Fruit fly (Drosophila melanogaster): ENCODE measurements around the gene sip2.
A peak's percentile ranks its signal among the peaks of the same experiment; 100 is the strongest.

The sip2 gene

DNA sequence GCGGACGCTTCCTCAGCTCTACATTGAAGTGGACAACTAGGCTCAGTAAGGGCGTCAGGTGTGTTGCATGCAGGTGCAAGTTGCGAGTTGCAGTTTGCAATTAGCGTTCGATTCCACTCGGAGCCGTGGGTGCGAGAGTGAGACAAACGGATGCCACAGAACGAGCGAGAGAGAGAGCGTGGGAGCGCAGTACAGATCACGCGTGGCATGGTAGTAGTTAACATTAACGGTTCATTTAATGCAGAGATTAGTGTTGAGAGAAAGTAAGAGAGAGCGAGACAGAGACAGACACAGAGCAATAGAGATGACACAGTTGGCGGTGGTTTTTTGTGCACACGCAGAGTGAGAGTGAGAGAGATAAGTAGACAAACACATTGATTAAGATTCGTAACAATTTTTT lies 24.2 kb downstream of the sip2 start:
- TF ChIP-seq Snoo (tag; optimal IDR thresholded peaks at IDR 0.05) (no peak), CG32121 (GFP tag; IDR thresholded peaks at IDR 0.05) (peak; percentile 7; the same call in 1 of the 2 replicates)

DNA sequence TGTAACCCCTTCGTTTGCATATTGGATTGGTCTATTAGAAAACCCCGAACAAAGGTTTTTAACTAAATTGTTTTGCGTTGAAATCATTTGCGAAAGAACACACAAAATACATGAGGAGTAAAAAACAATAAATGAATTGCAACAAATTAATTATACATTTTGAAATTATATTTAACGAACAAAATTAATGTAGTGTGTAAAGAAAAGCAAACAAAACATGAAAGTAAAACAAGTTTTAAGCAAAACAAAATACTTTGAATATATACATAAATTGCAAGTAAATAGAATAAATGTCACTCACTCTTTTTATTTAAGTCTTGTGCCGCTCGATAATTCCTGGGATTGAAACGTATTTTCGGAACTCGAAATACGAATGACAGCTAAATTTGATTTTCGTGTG lies 32.1 kb downstream of the sip2 start, which contains the start of gene CG43232:
CG43232 (plus strand) TSS at position 301 of the 400 bp plus-strand sequence.
- TF ChIP-seq CG14655 (GFP tag; optimal IDR thresholded peaks at IDR 0.05) (no peak), CG32121 (GFP tag; IDR thresholded peaks at IDR 0.05) (no peak), Snoo (tag; optimal IDR thresholded peaks at IDR 0.05) (no peak)

DNA sequence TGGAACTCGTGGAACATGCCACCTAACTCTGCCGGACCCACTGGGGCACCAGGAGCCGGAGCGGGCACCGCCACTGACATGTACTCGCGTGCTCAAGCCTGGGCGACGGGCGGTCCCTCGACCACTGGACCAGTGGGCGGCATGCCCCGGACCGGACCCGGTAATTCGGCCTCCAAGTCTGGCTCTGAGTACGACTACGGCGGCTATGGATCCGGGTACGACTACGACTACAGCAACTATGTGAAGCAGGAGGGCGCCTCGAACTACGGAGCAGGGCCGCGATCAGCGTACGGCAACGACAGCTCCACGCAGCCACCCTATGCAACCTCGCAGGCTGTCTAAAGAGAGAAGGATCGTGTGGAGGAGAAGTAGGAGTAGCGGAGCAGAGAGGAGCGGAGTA lies 38.8 kb downstream of the sip2 start:
- TF ChIP-seq CG4496 (GFP tag; IDR thresholded peaks at IDR 0.05) (no peak), CG8159 (tag; optimal IDR thresholded peaks at IDR 0.05) (no peak), CG17806 (tag; optimal IDR thresholded peaks at IDR 0.05) (no peak), CG14655 (GFP tag; optimal IDR thresholded peaks at IDR 0.05) (no peak), Snoo (tag; optimal IDR thresholded peaks at IDR 0.05) (no peak), gl (tag; optimal IDR thresholded peaks at IDR 0.05) (no peak), D1 (tag; optimal IDR thresholded peaks at IDR 0.05) (no peak)

DNA sequence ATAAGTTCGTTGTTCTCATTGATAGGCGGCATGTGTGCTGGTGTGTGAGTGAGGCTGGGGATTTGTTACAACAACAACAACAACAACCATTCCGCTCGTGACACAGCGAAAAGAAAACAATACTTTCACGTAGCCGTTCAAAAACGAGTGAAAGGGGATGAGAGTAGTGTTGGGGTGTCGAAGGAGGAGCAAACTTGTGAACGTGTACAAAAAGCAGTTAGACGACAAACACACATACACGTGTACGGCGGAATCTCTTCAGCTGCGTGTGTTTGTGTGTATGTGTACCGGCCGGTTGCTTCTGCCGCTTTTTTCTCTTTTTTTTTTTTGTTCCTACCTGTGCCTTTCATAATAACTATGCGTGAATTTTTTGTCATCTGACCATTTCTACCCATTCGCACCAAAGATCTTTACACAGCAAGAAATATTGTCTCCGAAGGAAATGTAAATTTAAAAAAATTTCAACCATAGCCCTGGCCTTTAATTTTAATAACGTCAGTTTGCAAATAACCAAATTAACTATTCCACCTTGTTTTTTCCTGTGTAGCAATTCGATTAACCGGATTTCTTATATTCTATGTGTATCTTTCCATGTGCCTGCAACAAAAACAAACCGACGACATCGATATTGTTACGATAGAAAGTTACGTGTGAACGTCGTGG lies 41.7 kb downstream of the sip2 start:
- peak; percentile 88 for TF ChIP-seq CG8301 (tag; optimal IDR thresholded peaks at IDR 0.05)
- TF ChIP-seq CG15710 (tag; optimal IDR thresholded peaks at IDR 0.05) = peak; percentile 74
- TF ChIP-seq rn (GFP tag; IDR thresholded peaks at IDR 0.05) = no peak; the same call in 1 of the 2 replicates
- no peak; the same call in 1 of the 2 replicates for TF ChIP-seq CG12605 (GFP tag; IDR thresholded peaks at IDR 0.05)
- peak; percentile 39 for TF ChIP-seq gl (tag; optimal IDR thresholded peaks at IDR 0.05)
- peak; percentile 87 for TF ChIP-seq Pif1B (GFP tag; optimal IDR thresholded peaks at IDR 0.05)
- TF ChIP-seq CG9948 (tag; optimal IDR thresholded peaks at IDR 0.05) = peak; percentile 80
- TF ChIP-seq D1 (tag; optimal IDR thresholded peaks at IDR 0.05) = no peak
- peak; percentile 82 for TF ChIP-seq CG34367 (tag; optimal IDR thresholded peaks at IDR 0.05)
- TF ChIP-seq Pif1A (GFP tag; optimal IDR thresholded peaks at IDR 0.05) = peak; percentile 85
- peak; percentile 91; the same call in 1 of the 3 replicates for TF ChIP-seq CG4496 (GFP tag; IDR thresholded peaks at IDR 0.05)
- peak; percentile 90 for TF ChIP-seq Ets98B (GFP tag; IDR thresholded peaks at IDR 0.05)
- peak; percentile 49 for TF ChIP-seq Snoo (tag; optimal IDR thresholded peaks at IDR 0.05)
- TF ChIP-seq CG14655 (GFP tag; optimal IDR thresholded peaks at IDR 0.05) = no peak
- peak; percentile 83 for TF ChIP-seq CG17806 (tag; optimal IDR thresholded peaks at IDR 0.05)
- peak; percentile 82 for TF ChIP-seq CG8159 (tag; optimal IDR thresholded peaks at IDR 0.05)
- TF ChIP-seq CG32121 (GFP tag; IDR thresholded peaks at IDR 0.05) = peak; percentile 81
- TF ChIP-seq EcR (GFP tag; optimal IDR thresholded peaks at IDR 0.05) = peak; percentile 81

DNA sequence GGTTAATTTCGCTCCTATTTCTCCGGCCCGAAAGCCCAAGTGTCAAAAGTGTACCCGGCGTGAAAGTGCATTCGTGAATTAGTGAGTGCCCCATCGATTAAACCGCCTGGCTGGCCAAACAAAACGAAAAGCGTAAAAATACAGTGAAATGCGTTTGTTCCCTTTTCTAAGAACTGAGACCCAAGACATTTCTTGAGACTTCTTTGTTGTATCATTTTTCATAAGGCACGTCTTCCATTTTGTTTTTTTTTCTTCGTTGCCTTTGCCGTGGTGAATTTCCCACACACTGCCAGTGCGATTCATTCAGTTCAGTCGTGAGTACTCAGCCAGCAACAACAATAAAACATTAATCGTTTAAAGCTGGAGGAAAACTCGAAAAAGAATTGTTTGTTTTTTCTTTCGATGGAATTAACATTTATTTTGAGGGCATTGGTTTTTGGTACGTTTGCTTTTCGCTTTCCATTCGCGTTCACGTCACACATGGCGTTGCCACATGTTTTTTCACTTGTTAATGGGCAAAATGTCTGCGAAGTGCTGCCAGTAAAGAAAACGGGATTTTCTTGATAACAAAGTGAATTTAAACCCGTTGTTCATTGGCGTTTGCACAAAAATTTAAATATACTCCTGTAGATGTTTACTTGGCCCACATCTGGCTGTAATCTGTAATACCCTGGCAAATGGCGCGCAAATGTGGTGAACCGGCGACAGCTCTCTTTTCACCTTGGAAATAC lies 42.3 kb downstream of the sip2 start:
- TF ChIP-seq CG9948 (tag; optimal IDR thresholded peaks at IDR 0.05) (no peak), CG8159 (tag; optimal IDR thresholded peaks at IDR 0.05) (peak; percentile 29), EcR (GFP tag; optimal IDR thresholded peaks at IDR 0.05) (peak; percentile 96), CG10348 (GFP tag; IDR thresholded peaks at IDR 0.05) (no peak), CG17806 (tag; optimal IDR thresholded peaks at IDR 0.05) (no peak), fd96Ca (GFP tag; IDR thresholded peaks at IDR 0.05) (no peak), gl (tag; optimal IDR thresholded peaks at IDR 0.05) (peak; percentile 10), CG12605 (GFP tag; IDR thresholded peaks at IDR 0.05) (peak; percentile 48; the same call in 1 of the 2 replicates), CG14655 (GFP tag; optimal IDR thresholded peaks at IDR 0.05) (no peak), Snoo (tag; optimal IDR thresholded peaks at IDR 0.05) (no peak), Pif1A (GFP tag; optimal IDR thresholded peaks at IDR 0.05) (no peak), CG8301 (tag; optimal IDR thresholded peaks at IDR 0.05) (peak; percentile 14), CG34367 (tag; optimal IDR thresholded peaks at IDR 0.05) (no peak), D1 (tag; optimal IDR thresholded peaks at IDR 0.05) (no peak), CG32121 (GFP tag; IDR thresholded peaks at IDR 0.05) (no peak), rn (GFP tag; IDR thresholded peaks at IDR 0.05) (no peak), CG4496 (GFP tag; IDR thresholded peaks at IDR 0.05) (0 out of 3 replicates have a peak, but pooled peaks have one; percentile 18), Pif1B (GFP tag; optimal IDR thresholded peaks at IDR 0.05) (peak; percentile 3), CG13204 (GFP tag; optimal IDR thresholded peaks at IDR 0.05) (no peak), CG15710 (tag; optimal IDR thresholded peaks at IDR 0.05) (no peak), Ets98B (GFP tag; IDR thresholded peaks at IDR 0.05) (no peak)

DNA sequence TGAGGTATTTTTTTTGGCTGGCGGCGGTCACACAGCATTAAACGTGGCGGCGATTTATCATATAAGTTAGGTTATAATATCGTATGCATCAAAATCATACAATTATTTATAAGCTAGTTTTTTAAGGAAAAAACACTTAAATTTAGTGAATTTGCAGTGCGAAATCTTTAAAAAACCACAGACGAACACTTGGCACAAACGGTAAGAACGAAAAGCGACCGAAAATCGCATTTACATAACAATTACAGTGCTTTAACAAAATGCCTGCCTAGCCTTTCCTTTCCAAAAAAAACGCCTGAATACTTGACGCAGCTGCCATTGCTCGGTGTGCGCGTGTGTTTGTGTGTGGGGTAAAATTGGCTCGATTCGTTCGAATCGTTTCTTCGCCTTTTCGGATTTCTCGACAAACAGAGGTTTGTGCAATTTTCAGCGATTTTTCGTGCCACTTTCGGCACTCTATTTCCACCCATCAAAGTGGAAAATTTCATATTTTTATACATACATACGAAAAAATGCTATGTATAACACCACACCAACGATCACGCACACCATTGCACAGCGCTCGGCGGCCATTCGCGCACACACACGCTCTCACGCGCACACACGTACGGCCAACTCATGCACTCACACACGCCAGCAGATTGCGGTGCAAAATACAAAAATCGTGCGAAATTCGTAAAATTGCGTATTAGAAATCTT lies 43.1 kb downstream of the sip2 start, which contains the start of gene Hrb27C:
Hrb27C (plus strand) TSS at position 44 of the 699 bp plus-strand sequence.
- TF ChIP-seq Ets98B (GFP tag; IDR thresholded peaks at IDR 0.05) = peak; percentile 33; the same call in 1 of the 2 replicates
- no peak for TF ChIP-seq CG14655 (GFP tag; optimal IDR thresholded peaks at IDR 0.05)
- no peak for TF ChIP-seq Pif1A (GFP tag; optimal IDR thresholded peaks at IDR 0.05)
